Worm (Caenorhabditis elegans) whole organism, young adult: ENCODE results near the gene ttc-17.

Experiments
- Y67H2A.10 ChIP-seq: fragments of 200-800 bp; sonication (Bioruptor generic); conservative IDR thresholded peaks from 2 replicates; pipeline ENCODE4 v1.3.6; 2022; ENCODE audit warnings: missing genetic modification reagents, missing genetic modification characterization, missing compliant biosample characterization
- bed-1 ChIP-seq: fragments of 200-800 bp; sonication (Bioruptor generic); IDR thresholded peaks from 2 replicates; pipeline ENCODE4 v1.3.6; 2022; ENCODE audit warnings: missing genetic modification reagents, missing genetic modification characterization, missing compliant biosample characterization
- ceh-58 ChIP-seq: fragments of 200-800 bp; sonication (Bioruptor generic); IDR thresholded peaks from 2 replicates; pipeline ENCODE4 v1.3.6; 2022; ENCODE audit warnings: missing genetic modification characterization, missing compliant biosample characterization
- egl-44 ChIP-seq: fragments of 200-800 bp; sonication (Bioruptor generic); IDR thresholded peaks from 2 replicates; pipeline ENCODE4 v1.3.6; 2022; ENCODE audit warnings: missing genetic modification reagents, missing genetic modification characterization, missing compliant biosample characterization
- egrh-3 ChIP-seq: fragments of 200-800 bp; sonication (Bioruptor generic); IDR thresholded peaks from 2 replicates; pipeline ENCODE4 v1.3.6; 2022; ENCODE audit warnings: missing genetic modification reagents, missing genetic modification characterization, missing compliant biosample characterization
- him-1 ChIP-seq: sonication (generic microtip); optimal IDR thresholded peaks from 2 replicates; lab custom pipeline; 2016; ENCODE audit warnings: missing genotype, missing genetic modification reagents, missing genetic modification characterization, missing compliant biosample characterization
- lir-1 ChIP-seq: fragments of 200-800 bp; sonication (Bioruptor generic); conservative IDR thresholded peaks from 2 replicates; pipeline ENCODE4 v1.3.6; 2022; ENCODE audit warnings: missing genetic modification reagents, missing genetic modification characterization, missing compliant biosample characterization
- mxl-1 ChIP-seq: sonication (generic microtip); optimal IDR thresholded peaks from 2 replicates; lab custom pipeline; 2016; ENCODE audit warnings: missing genetic modification characterization, missing compliant biosample characterization
- nfyb-1 ChIP-seq: fragments of 200-800 bp; sonication (Bioruptor generic); IDR thresholded peaks from 2 replicates; pipeline ENCODE4 v1.3.6; 2022; ENCODE audit warnings: missing genetic modification reagents, missing genetic modification characterization, missing compliant biosample characterization
- pha-4 ChIP-seq: fragments of 150-350 bp; sonication (generic microtip); optimal IDR thresholded peaks from 2 replicates; lab custom pipeline; 2014; ENCODE audit warnings: missing biosample characterization, missing genetic modification reagents, missing genetic modification characterization
- rec-8 ChIP-seq, 2 experiments: sonication (generic microtip); optimal IDR thresholded peaks; 2 replicates each; lab custom pipeline; 2016; ENCODE audit warnings: mild to moderate bottlenecking in 2 of 2, missing genetic modification characterization in 2 of 2, missing genetic modification reagents in 2 of 2, missing genotype in 2 of 2, missing biosample characterization in 1 of 2, missing compliant biosample characterization in 1 of 2, moderate library complexity in 1 of 2
- sdz-38 ChIP-seq: sonication (generic microtip); optimal IDR thresholded peaks from 2 replicates; lab custom pipeline; 2016; ENCODE audit warnings: missing genotype, missing genetic modification characterization, missing compliant biosample characterization
- zim-3 ChIP-seq: sonication (generic microtip); optimal IDR thresholded peaks from 2 replicates; lab custom pipeline; 2017; ENCODE audit warnings: mild to moderate bottlenecking, missing genetic modification characterization, moderate library complexity, missing compliant biosample characterization

ce11 chrV:8980845-8981244, 24.0 kb downstream of the ttc-17 start, which contains the start of gene str-84:
- TF ChIP-seq him-1 (no peak), pha-4 (no peak), zim-3 (tag; lab: Kevin White, UChicago) (no peak), mxl-1 (tag; lab: Kevin White, UChicago) (no peak), nfyb-1 (GFP tag; lab: Robert Waterston, UW) (no peak), egrh-3 (GFP tag; lab: Robert Waterston, UW) (no peak), ceh-58 (GFP tag; lab: Robert Waterston, UW) (no peak), sdz-38 (tag; lab: Kevin White, UChicago) (no peak), bed-1 (no peak), rec-8 (tag; optimal IDR thresholded peaks at IDR 0.05; lab: Kevin White, UChicago) (no peak), Y67H2A.10 (GFP tag; lab: Robert Waterston, UW) (no peak), lir-1 (GFP tag; lab: Robert Waterston, UW) (no peak), egl-44 (GFP tag; lab: Robert Waterston, UW) (no peak)
